Fruit fly (Drosophila melanogaster): ENCODE data around the gene anchor.

anchor gene

DNA sequence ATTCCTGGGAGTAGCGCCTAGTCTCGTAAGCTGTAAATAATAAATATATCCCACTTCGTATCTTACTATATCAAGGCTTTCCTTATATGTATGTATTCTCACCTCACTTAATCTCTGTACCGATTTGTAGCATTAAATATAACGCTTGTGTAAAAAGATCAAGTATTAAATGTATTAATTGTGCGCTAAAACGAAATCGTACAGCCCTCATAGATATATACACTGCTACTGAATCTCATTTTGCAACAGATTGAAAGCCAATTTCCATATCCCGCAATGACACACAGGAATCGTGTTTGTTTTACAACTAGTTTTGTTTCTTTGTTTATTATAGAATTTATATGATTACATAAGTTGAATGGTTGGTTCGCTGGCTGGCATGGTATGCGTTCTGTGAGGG, 16.2 kb downstream of the anchor start:
- no peak for TF ChIP-seq dmrt93B (GFP tag; optimal IDR thresholded peaks at IDR 0.05)
- no peak for TF ChIP-seq N (GFP tag; optimal IDR thresholded peaks at IDR 0.05)
- no peak for TF ChIP-seq foxo (GFP tag; optimal IDR thresholded peaks at IDR 0.05)
- TF ChIP-seq CrebA (GFP tag; optimal IDR thresholded peaks at IDR 0.05; ENCODE audit: borderline replicate concordance), result no peak
- TF ChIP-seq Dif (GFP tag; optimal IDR thresholded peaks at IDR 0.05; ENCODE audit: partially characterized antibody), result no peak
- TF ChIP-seq jim (GFP tag; optimal IDR thresholded peaks at IDR 0.05), result no peak
- no peak for TF ChIP-seq fru (GFP tag; optimal IDR thresholded peaks at IDR 0.05)
- no peak for TF ChIP-seq sage (GFP tag; optimal IDR thresholded peaks at IDR 0.05)
- TF ChIP-seq Sp1 (GFP tag; optimal IDR thresholded peaks at IDR 0.05), result no peak
- no peak for TF ChIP-seq HLH106 (tag; optimal IDR thresholded peaks at IDR 0.05)
- TF ChIP-seq Jra (GFP tag; optimal IDR thresholded peaks at IDR 0.05), result no peak
- no peak for TF ChIP-seq sv (GFP tag; optimal IDR thresholded peaks at IDR 0.05)

DNA sequence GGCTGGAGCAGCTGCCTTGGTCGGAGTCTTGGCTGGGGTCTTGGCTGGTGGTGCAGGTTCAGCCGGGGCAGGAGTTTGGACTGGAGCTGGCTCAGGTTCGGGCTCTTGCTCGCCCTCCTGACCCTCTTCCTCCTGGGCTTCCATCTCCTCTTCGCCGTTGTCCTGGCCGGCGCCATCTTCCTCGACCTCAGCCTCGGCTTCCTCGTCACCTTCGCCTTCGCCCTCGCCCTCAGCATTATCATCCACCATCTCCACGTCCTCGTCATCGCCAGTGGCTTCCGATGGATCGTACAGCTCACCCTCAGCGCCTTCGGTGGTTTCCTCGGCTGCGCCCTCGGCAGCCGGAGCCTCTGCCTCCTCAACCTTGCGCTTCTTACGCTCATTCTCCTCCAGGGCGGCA, 17.0 kb downstream of the anchor start:
- no peak for TF ChIP-seq Rel (GFP tag; optimal IDR thresholded peaks at IDR 0.05)
- TF ChIP-seq Rel (tag; optimal IDR thresholded peaks at IDR 0.05), result no peak
- no peak for TF ChIP-seq brk (GFP tag; optimal IDR thresholded peaks at IDR 0.05)
- no peak for TF ChIP-seq Abd-B (GFP tag; optimal IDR thresholded peaks at IDR 0.05)
- TF ChIP-seq sv (GFP tag; optimal IDR thresholded peaks at IDR 0.05), result no peak
- no peak for TF ChIP-seq dsf (GFP tag; optimal IDR thresholded peaks at IDR 0.05; ENCODE audit: borderline replicate concordance)
- no peak for TF ChIP-seq woc (GFP tag; optimal IDR thresholded peaks at IDR 0.05)
- no peak for TF ChIP-seq GATAd (GFP tag; optimal IDR thresholded peaks at IDR 0.05)
- no peak for TF ChIP-seq HLH106 (tag; optimal IDR thresholded peaks at IDR 0.05)
- TF ChIP-seq fru (GFP tag; optimal IDR thresholded peaks at IDR 0.05), result no peak
- no peak for TF ChIP-seq dmrt93B (GFP tag; optimal IDR thresholded peaks at IDR 0.05)
- TF ChIP-seq Hr83 (GFP tag; optimal IDR thresholded peaks at IDR 0.05; ENCODE audit: poor library complexity, severe bottlenecking), result no peak
- no peak for TF ChIP-seq br (GFP tag; optimal IDR thresholded peaks at IDR 0.05)

DNA sequence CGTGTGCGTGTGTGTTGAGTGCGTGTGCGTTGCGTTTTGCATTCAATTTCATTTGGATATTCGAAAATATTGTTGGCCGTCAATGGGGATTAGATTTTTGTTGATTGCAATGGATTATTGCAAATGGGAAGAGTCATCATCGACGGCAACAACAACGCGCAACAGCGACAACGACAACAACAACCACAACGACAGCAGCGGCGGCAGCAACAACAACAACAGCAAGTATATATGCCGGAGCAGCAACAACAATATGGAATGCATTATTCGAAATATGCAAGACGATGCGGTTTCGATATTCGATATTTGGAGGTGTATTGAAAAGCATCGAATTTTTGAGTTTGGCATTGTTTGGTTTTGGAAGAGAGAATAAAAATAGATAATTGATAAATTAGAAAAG, 20.4 kb downstream of the anchor start:
- TF ChIP-seq tai (GFP tag; optimal IDR thresholded peaks at IDR 0.05) (no peak), Dfd (GFP tag; optimal IDR thresholded peaks at IDR 0.05) (peak; percentile 87)

DNA sequence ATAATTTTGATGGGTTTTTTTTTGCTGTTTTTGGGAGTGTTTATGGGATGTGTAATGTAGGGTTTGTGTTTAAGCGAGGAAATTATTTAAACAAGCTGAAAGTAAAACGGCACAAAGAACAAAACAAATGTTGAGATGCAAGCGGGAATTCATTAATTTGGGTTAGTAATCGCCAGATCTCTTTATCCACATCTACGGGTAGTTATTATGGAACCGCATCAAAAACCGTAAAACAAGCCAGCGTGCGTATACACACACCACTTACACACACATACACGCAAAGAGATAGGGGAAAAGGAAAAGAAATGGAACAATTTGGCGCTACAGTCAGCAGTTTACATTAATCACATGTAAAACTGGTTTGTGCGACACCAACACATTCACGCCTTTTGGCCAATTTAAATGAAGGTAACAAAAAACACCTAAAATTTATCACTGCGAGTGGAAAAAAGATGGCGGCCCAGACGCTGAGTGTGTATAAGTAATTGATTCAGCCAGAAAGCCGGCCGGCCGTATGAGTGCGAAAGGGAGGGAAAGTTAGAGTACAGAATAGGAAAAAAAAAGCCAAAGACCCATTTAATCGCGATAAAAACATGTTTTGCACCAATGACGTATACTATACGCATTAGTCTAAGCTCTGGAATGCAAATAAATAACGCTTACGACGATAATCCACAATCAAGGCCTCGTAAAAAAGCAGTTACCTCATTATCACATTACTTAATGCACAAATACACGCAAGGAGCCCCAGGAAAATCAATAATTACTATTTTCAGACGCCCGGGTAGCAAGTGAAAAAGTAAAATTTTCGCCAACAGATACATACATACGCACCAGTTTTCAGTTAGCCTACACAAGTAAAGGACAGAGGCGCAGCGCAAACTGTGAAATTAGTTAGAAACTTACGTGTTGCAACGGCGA, 22.6 kb downstream of the anchor start:
- TF ChIP-seq Vsx2 (GFP tag; optimal IDR thresholded peaks at IDR 0.05; ENCODE audit: partially characterized antibody) (peak; percentile 55), CrebA (GFP tag; optimal IDR thresholded peaks at IDR 0.05; ENCODE audit: borderline replicate concordance) (no peak), woc (GFP tag; optimal IDR thresholded peaks at IDR 0.05) (peak; percentile 2), psq (GFP tag; optimal IDR thresholded peaks at IDR 0.05) (peak; percentile 28), fru (GFP tag; optimal IDR thresholded peaks at IDR 0.05) (no peak), Sp1 (GFP tag; optimal IDR thresholded peaks at IDR 0.05) (no peak)

DNA sequence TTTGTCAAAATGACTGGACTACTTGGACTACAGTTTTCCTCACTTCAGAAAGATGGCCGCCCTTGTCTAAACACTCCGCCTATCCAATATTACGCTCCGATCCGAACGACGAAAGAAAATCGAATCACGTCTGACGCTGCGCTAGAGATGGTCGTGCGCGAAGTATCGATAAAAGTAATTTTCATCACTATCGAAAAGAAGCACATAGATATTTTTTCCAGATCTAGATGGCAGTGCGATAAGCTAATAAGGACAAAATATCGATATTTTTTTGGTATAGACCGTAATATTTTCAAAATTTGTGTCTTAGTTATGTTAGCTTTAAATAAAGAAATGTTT, 23.3 kb downstream of the anchor start, which contains the start of gene Pep:
Pep (minus strand) TSS at position 131 of the 339 bp plus-strand sequence.
- TF ChIP-seq Sp1 (GFP tag; optimal IDR thresholded peaks at IDR 0.05) (peak; percentile 59), foxo (GFP tag; optimal IDR thresholded peaks at IDR 0.05) (peak in 1 of 2 experiments; percentile 53), Hnf4 (GFP tag; optimal IDR thresholded peaks at IDR 0.05) (peak; percentile 60), Dif (GFP tag; optimal IDR thresholded peaks at IDR 0.05; ENCODE audit: partially characterized antibody) (peak; percentile 64), tai (GFP tag; optimal IDR thresholded peaks at IDR 0.05) (peak; percentile 82), woc (GFP tag; optimal IDR thresholded peaks at IDR 0.05) (peak; percentile 35), Jra (GFP tag; optimal IDR thresholded peaks at IDR 0.05) (peak; percentile 51), brk (GFP tag; optimal IDR thresholded peaks at IDR 0.05) (peak; percentile 84), CG32264 (GFP tag; optimal IDR thresholded peaks at IDR 0.05) (no peak), rgr (GFP tag; optimal IDR thresholded peaks at IDR 0.05) (peak; percentile 68), sv (GFP tag; optimal IDR thresholded peaks at IDR 0.05) (peak; percentile 42), usp (GFP tag; optimal IDR thresholded peaks at IDR 0.05) (no peak), jim (GFP tag; optimal IDR thresholded peaks at IDR 0.05) (peak; percentile 8), GATAd (GFP tag; optimal IDR thresholded peaks at IDR 0.05) (no peak), Mio (GFP tag; optimal IDR thresholded peaks at IDR 0.05) (no peak), CrebA (GFP tag; optimal IDR thresholded peaks at IDR 0.05; ENCODE audit: borderline replicate concordance) (no peak), psq (GFP tag; optimal IDR thresholded peaks at IDR 0.05) (peak; percentile 45), Hr83 (GFP tag; optimal IDR thresholded peaks at IDR 0.05; ENCODE audit: poor library complexity, severe bottlenecking) (peak; percentile 94), ey (GFP tag; optimal IDR thresholded peaks at IDR 0.05) (peak; percentile 17), fru (GFP tag; optimal IDR thresholded peaks at IDR 0.05) (peak; percentile 45), dsf (GFP tag; optimal IDR thresholded peaks at IDR 0.05; ENCODE audit: borderline replicate concordance) (peak; percentile 55), dl (GFP tag; optimal IDR thresholded peaks at IDR 0.05; ENCODE audit: insufficient read depth in 1 of 2, partially characterized antibody in 2 of 2) (peak in 1 of 2 experiments; percentile 13), Rel (GFP tag; optimal IDR thresholded peaks at IDR 0.05) (no peak), Rel (tag; optimal IDR thresholded peaks at IDR 0.05) (peak; percentile 31), Dfd (GFP tag; optimal IDR thresholded peaks at IDR 0.05) (no peak), Vsx2 (GFP tag; optimal IDR thresholded peaks at IDR 0.05; ENCODE audit: partially characterized antibody) (peak; percentile 89), pan (optimal IDR thresholded peaks at IDR 0.05) (no peak), HLH106 (tag; optimal IDR thresholded peaks at IDR 0.05) (peak; percentile 36), h (GFP tag; optimal IDR thresholded peaks at IDR 0.05) (peak; percentile 57)
